Fruit fly (Drosophila melanogaster) whole organism, pupa: ENCODE data around the gene ND-24L.

ENCODE experiments used
- CG14655 ChIP-seq: fragments of 200-800 bp; sonication (Bioruptor generic); optimal IDR thresholded peaks from 3 replicates; lab custom pipeline; 2017; ENCODE audit warnings: mild to moderate bottlenecking, missing biosample characterization, missing genetic modification reagents, missing genetic modification characterization
- CG34367 ChIP-seq: fragments of 200-800 bp; sonication (Bioruptor generic); optimal IDR thresholded peaks from 2 replicates; lab custom pipeline; 2018; ENCODE audit warnings: missing biosample characterization, mild to moderate bottlenecking, missing genetic modification characterization
- D1 ChIP-seq: fragments of 200-800 bp; sonication (Bioruptor generic); optimal IDR thresholded peaks from 2 replicates; lab custom pipeline; 2018; ENCODE audit warnings: missing biosample characterization, mild to moderate bottlenecking, missing genetic modification characterization, moderate library complexity
- EcR ChIP-seq: fragments of 200-800 bp; sonication (Bioruptor generic); optimal IDR thresholded peaks from 3 replicates; lab custom pipeline; 2019; ENCODE audit warnings: missing biosample characterization, missing genetic modification characterization, mild to moderate bottlenecking, moderate library complexity, missing genetic modification reagents
- Ets98B ChIP-seq: fragments of 200-800 bp; sonication (Bioruptor generic); IDR thresholded peaks from 2 replicates; pipeline ENCODE4 v1.3.6; 2022; ENCODE audit warnings: missing biosample characterization, missing genetic modification characterization
- Snoo ChIP-seq: fragments of 200-800 bp; sonication (Bioruptor generic); optimal IDR thresholded peaks from 3 replicates; lab custom pipeline; 2017; ENCODE audit warnings: missing biosample characterization, mild to moderate bottlenecking, missing genetic modification characterization, inconsistent platforms
- gl ChIP-seq: fragments of 200-800 bp; sonication (Bioruptor generic); optimal IDR thresholded peaks from 2 replicates; lab custom pipeline; 2018; ENCODE audit warnings: missing biosample characterization, mild to moderate bottlenecking, missing genetic modification characterization

- no peak for TF ChIP-seq EcR (GFP tag; lab: Kevin White, UChicago)
- TF ChIP-seq Snoo = no peak
- TF ChIP-seq D1 = peak; percentile 63
- no peak for TF ChIP-seq CG14655 (GFP tag; lab: Kevin White, UChicago)
- no peak for TF ChIP-seq CG34367 (tag; lab: Kevin White, UChicago)
- TF ChIP-seq Ets98B = no peak
- TF ChIP-seq gl = no peak
These were observed 18.5 kb upstream of the ND-24L start, which contains the start of gene CG6479 for dm6 chr3L:17339122-17339521.
